Worm (Caenorhabditis elegans): ENCODE data around the gene fbxb-61.

fbxb-61 gene

ce11 chrV:19303589-19304174, at the start of gene fbxb-61, which contains the start of gene fbxb-63:
Gene fbxb-61, plus strand, starts transcription at chrV:19304124.
Gene fbxb-63, minus strand, starts transcription at chrV:19303730.
- no peak for TF ChIP-seq unc-62 (GFP tag; optimal IDR thresholded peaks at IDR 0.05)
- no peak for TF ChIP-seq nhr-12 (tag; optimal IDR thresholded peaks at IDR 0.05)
- no peak for TF ChIP-seq snu-23 (GFP tag; optimal IDR thresholded peaks at IDR 0.05)
- TF ChIP-seq ama-1 (optimal IDR thresholded peaks at IDR 0.05) = no peak
- no peak for TF ChIP-seq efl-3 (GFP tag; optimal IDR thresholded peaks at IDR 0.05)
- no peak for TF ChIP-seq lin-13 (GFP tag; optimal IDR thresholded peaks at IDR 0.05)
- TF ChIP-seq ceh-8 (GFP tag; optimal IDR thresholded peaks at IDR 0.05) = no peak

ce11 chrV:19257653-19258052, 46.3 kb upstream of the fbxb-61 start, which contains the start of gene F21D9.3:
Gene F21D9.3, minus strand, starts transcription at chrV:19257753.
- TF ChIP-seq pax-3 (tag; optimal IDR thresholded peaks at IDR 0.05) = no peak

DNA sequence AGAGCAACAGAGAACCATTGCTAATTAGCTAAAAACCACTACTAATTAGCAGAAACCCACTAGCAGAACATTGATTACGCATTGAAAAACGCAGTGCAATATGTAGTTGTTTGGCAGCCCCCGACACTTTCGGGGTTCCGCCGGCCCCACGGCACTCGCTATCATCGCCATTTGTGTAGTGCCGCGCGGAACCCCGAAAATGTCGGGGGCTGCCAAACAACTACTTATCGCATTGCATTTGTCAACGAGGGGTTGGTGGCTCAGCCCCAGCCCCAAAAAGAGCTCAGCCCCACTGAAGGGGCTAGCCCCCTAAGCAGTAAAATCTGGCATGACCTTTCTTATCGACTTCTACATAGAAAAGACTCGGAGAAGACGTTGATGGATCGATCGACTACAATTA, 44.5 kb upstream of the fbxb-61 start:
- TF ChIP-seq unc-62 (GFP tag; optimal IDR thresholded peaks at IDR 0.05) (no peak), nhr-71 (tag; optimal IDR thresholded peaks at IDR 0.05) (no peak), ceh-90 (tag; optimal IDR thresholded peaks at IDR 0.05) (no peak)

- TF ChIP-seq fkh-10 (GFP tag; optimal IDR thresholded peaks at IDR 0.05) (no peak), vab-15 (tag; optimal IDR thresholded peaks at IDR 0.05) (no peak), hlh-17 (GFP tag; optimal IDR thresholded peaks at IDR 0.05; ENCODE audit: borderline replicate concordance) (no peak), ceh-90 (tag; optimal IDR thresholded peaks at IDR 0.05) (no peak), nhr-76 (tag; optimal IDR thresholded peaks at IDR 0.05) (no peak), unc-30 (tag; optimal IDR thresholded peaks at IDR 0.05) (no peak), egl-27 (tag; optimal IDR thresholded peaks at IDR 0.05) (no peak), snpc-4 (tag; optimal IDR thresholded peaks at IDR 0.05) (no peak), unc-98 (GFP tag; IDR thresholded peaks at IDR 0.05) (no peak), ets-5 (GFP tag; IDR thresholded peaks at IDR 0.05) (no peak), ztf-4 (tag; optimal IDR thresholded peaks at IDR 0.05) (no peak), pag-3 (tag; optimal IDR thresholded peaks at IDR 0.05; ENCODE audit: borderline replicate concordance, insufficient read depth) (no peak), dsc-1 (tag; optimal IDR thresholded peaks at IDR 0.05) (no peak), rnt-1 (tag; optimal IDR thresholded peaks at IDR 0.05) (no peak), ceh-63 (GFP tag; optimal IDR thresholded peaks at IDR 0.05) (no peak), sox-4 (tag; optimal IDR thresholded peaks at IDR 0.05) (no peak)
These were observed 43.2 kb upstream of the fbxb-61 start for ce11 chrV:19260686-19261085.

DNA sequence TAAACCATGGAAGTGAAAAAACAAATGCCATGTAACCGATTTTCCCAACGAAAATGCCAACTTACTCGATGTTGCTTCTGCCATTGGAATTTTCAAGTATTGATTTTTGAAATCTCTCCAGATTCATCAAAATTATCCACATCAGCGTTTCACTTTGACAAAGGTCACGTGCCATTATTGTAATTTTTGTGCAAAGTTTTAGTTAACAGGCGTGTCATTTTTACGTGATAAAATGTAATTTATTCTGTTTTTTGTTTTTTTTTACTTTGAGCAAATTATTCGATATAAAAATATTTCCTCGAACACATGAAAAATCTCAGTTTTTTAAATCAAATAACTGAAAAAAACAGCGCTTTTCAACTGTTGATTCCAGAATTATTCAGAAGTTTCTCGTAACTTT, 41.6 kb upstream of the fbxb-61 start, which contains the start of gene F21D9.2:
Gene F21D9.2 (minus strand): TSS at position 101 of the 400 bp plus-strand sequence.
- TF ChIP-seq unc-130 (tag; optimal IDR thresholded peaks at IDR 0.05) (no peak), pqm-1 (tag; optimal IDR thresholded peaks at IDR 0.05) (no peak), hlh-4 (tag; optimal IDR thresholded peaks at IDR 0.05) (no peak), swsn-7 (tag; optimal IDR thresholded peaks at IDR 0.05) (no peak), lin-39 (tag; optimal IDR thresholded peaks at IDR 0.05) (no peak), nhr-76 (tag; optimal IDR thresholded peaks at IDR 0.05) (no peak), ces-1 (GFP tag; optimal IDR thresholded peaks at IDR 0.05) (no peak), hpl-2 (GFP tag; optimal IDR thresholded peaks at IDR 0.05) (no peak), zag-1 (tag; optimal IDR thresholded peaks at IDR 0.05) (no peak), unc-86 (tag; optimal IDR thresholded peaks at IDR 0.05) (no peak), nhr-71 (tag; optimal IDR thresholded peaks at IDR 0.05) (no peak), grh-1 (GFP tag; IDR thresholded peaks at IDR 0.05) (no peak), elt-2 (tag; optimal IDR thresholded peaks at IDR 0.05) (no peak), ceh-88 (GFP tag; IDR thresholded peaks at IDR 0.05) (no peak), alr-1 (tag; optimal IDR thresholded peaks at IDR 0.05; ENCODE audit: borderline replicate concordance) (no peak), efl-3 (GFP tag; optimal IDR thresholded peaks at IDR 0.05) (no peak), sox-4 (tag; optimal IDR thresholded peaks at IDR 0.05) (no peak), snu-23 (GFP tag; optimal IDR thresholded peaks at IDR 0.05) (no peak), aha-1 (tag; optimal IDR thresholded peaks at IDR 0.05) (no peak)

Data from whole organism, L1 larva.